Fruit fly (Drosophila melanogaster) whole organism, embryonic: ENCODE data around the gene BomBc3.

Experiments
- Bteb2 ChIP-seq: fragments of 200-800 bp; sonication (Bioruptor generic); optimal IDR thresholded peaks from 2 replicates; lab custom pipeline; 2016; ENCODE audit warnings: missing biosample characterization, missing genetic modification characterization
- C15 ChIP-seq: fragments of 200-800 bp; sonication (Bioruptor generic); IDR thresholded peaks from 3 replicates; pipeline ENCODE4 v1.3.6; 2022; ENCODE audit warnings: missing biosample characterization, missing genetic modification characterization
- CG1024 ChIP-seq: fragments of 200-800 bp; sonication (Bioruptor generic); IDR thresholded peaks from 2 replicates; pipeline ENCODE4 v1.3.6; 2022; ENCODE audit warnings: missing biosample characterization, missing genetic modification characterization
- CG11398 ChIP-seq: fragments of 200-800 bp; sonication (Bioruptor generic); optimal IDR thresholded peaks from 2 replicates; lab custom pipeline; 2016; ENCODE audit warnings: missing biosample characterization, missing genetic modification characterization
- CG11456 ChIP-seq: fragments of 200-800 bp; sonication (Bioruptor generic); IDR thresholded peaks from 3 replicates; pipeline ENCODE4 v1.3.6; 2022; ENCODE audit warnings: missing biosample characterization, missing genetic modification characterization
- CG11560 ChIP-seq: fragments of 200-800 bp; sonication (Bioruptor generic); IDR thresholded peaks from 3 replicates; pipeline ENCODE4 v1.3.6; 2022; ENCODE audit warnings: missing biosample characterization, missing genetic modification characterization
- CG11723 ChIP-seq: fragments of 200-800 bp; sonication (Bioruptor generic); optimal IDR thresholded peaks from 2 replicates; lab custom pipeline; 2017; ENCODE audit warnings: missing biosample characterization, mild to moderate bottlenecking, missing genetic modification characterization
- CG1233 ChIP-seq: fragments of 200-800 bp; sonication (Bioruptor generic); optimal IDR thresholded peaks from 4 replicates; lab custom pipeline; 2018; ENCODE audit warnings: missing biosample characterization, mild to moderate bottlenecking, missing genetic modification characterization
- CG12744 ChIP-seq: fragments of 200-800 bp; sonication (Bioruptor generic); optimal IDR thresholded peaks from 2 replicates; lab custom pipeline; 2016; ENCODE audit warnings: missing biosample characterization, missing genetic modification characterization
- CG13424 ChIP-seq: fragments of 200-800 bp; sonication (Bioruptor generic); optimal IDR thresholded peaks from 2 replicates; lab custom pipeline; 2019; ENCODE audit warnings: missing biosample characterization, mild to moderate bottlenecking, missing genetic modification characterization, moderate library complexity
- CG14710 ChIP-seq: fragments of 200-800 bp; sonication (Bioruptor generic); optimal IDR thresholded peaks from 3 replicates; lab custom pipeline; 2019; ENCODE audit warnings: missing biosample characterization, mild to moderate bottlenecking, missing genetic modification characterization, moderate library complexity
- CG14965 ChIP-seq: fragments of 200-800 bp; sonication (Bioruptor generic); optimal IDR thresholded peaks from 2 replicates; lab custom pipeline; 2016; ENCODE audit warnings: missing biosample characterization, missing genetic modification characterization, borderline replicate concordance
- CG16815 ChIP-seq: fragments of 200-800 bp; sonication (Bioruptor generic); optimal IDR thresholded peaks from 3 replicates; lab custom pipeline; 2017; ENCODE audit warnings: missing biosample characterization, mild to moderate bottlenecking, missing genetic modification characterization
- CG17328 ChIP-seq: fragments of 200-800 bp; sonication (Bioruptor generic); IDR thresholded peaks from 2 replicates; pipeline ENCODE4 v1.3.6; 2022; ENCODE audit warnings: missing biosample characterization, missing genetic modification characterization
- CG17385 ChIP-seq: fragments of 200-800 bp; sonication (Bioruptor generic); optimal IDR thresholded peaks from 3 replicates; lab custom pipeline; 2018; ENCODE audit warnings: missing biosample characterization, mild to moderate bottlenecking, missing genetic modification characterization
- CG18262 ChIP-seq: fragments of 200-800 bp; optimal IDR thresholded peaks from 3 replicates; lab custom pipeline; 2019; ENCODE audit warnings: missing biosample characterization, mild to moderate bottlenecking, missing genetic modification characterization, moderate library complexity
- CG18476 ChIP-seq: fragments of 200-800 bp; sonication (Bioruptor generic); optimal IDR thresholded peaks from 2 replicates; lab custom pipeline; 2016; ENCODE audit warnings: missing biosample characterization, mild to moderate bottlenecking, missing genetic modification characterization
- CG2120 ChIP-seq: fragments of 200-800 bp; sonication (Bioruptor generic); optimal IDR thresholded peaks from 3 replicates; lab custom pipeline; 2016; ENCODE audit warnings: missing biosample characterization, missing genetic modification characterization
- CG2889 ChIP-seq: fragments of 200-800 bp; sonication (Bioruptor generic); IDR thresholded peaks from 3 replicates; pipeline ENCODE4 v1.3.6; 2022; ENCODE audit warnings: missing biosample characterization, missing genetic modification characterization
- CG3407 ChIP-seq: fragments of 200-800 bp; sonication (Bioruptor generic); optimal IDR thresholded peaks from 2 replicates; lab custom pipeline; 2018; ENCODE audit warnings: missing biosample characterization, mild to moderate bottlenecking, missing genetic modification characterization
- CG4820 ChIP-seq: fragments of 200-800 bp; sonication (Bioruptor generic); optimal IDR thresholded peaks from 3 replicates; lab custom pipeline; 2016; ENCODE audit warnings: missing biosample characterization, missing genetic modification characterization
- CG6175 ChIP-seq: fragments of 200-800 bp; sonication (Bioruptor generic); IDR thresholded peaks from 3 replicates; pipeline ENCODE4 v1.3.6; 2022; ENCODE audit warnings: missing biosample characterization, missing genetic modification characterization
- CG8359 ChIP-seq: fragments of 200-800 bp; sonication (Bioruptor generic); optimal IDR thresholded peaks from 2 replicates; lab custom pipeline; 2017; ENCODE audit warnings: missing biosample characterization, mild to moderate bottlenecking, missing genetic modification characterization, borderline replicate concordance
- Camta ChIP-seq: fragments of 200-800 bp; sonication (Bioruptor generic); optimal IDR thresholded peaks from 2 replicates; lab custom pipeline; 2016; ENCODE audit warnings: missing biosample characterization, missing genetic modification characterization
- Dip3 ChIP-seq: fragments of 200-800 bp; sonication (Bioruptor generic); optimal IDR thresholded peaks from 3 replicates; lab custom pipeline; 2016; ENCODE audit warnings: missing biosample characterization, missing genetic modification characterization
- E2f2 ChIP-seq: fragments of 200-800 bp; sonication (Bioruptor generic); IDR thresholded peaks from 2 replicates; pipeline ENCODE4 v1.3.6; 2022; ENCODE audit warnings: missing biosample characterization, missing genetic modification characterization
- Eip74EF ChIP-seq, 2 experiments: fragments of 200-800 bp in 1 of 2; fragments of >200 bp in 1 of 2; sonication (Bioruptor generic) in 1 of 2; optimal IDR thresholded peaks; 2 replicates each; lab custom pipeline; 2017 to 2019; ENCODE audit warnings: missing biosample characterization in 2 of 2, missing genetic modification characterization in 2 of 2, mild to moderate bottlenecking in 1 of 2, moderate library complexity in 1 of 2
- Gug ChIP-seq: fragments of 200-800 bp; sonication (Bioruptor generic); IDR thresholded peaks from 4 replicates; pipeline ENCODE4 v1.3.6; 2022; ENCODE audit warnings: missing biosample characterization, missing genetic modification characterization
- HmgD ChIP-seq: fragments of 200-800 bp; sonication (Bioruptor generic); optimal IDR thresholded peaks from 3 replicates; lab custom pipeline; 2016; ENCODE audit warnings: missing biosample characterization, missing genetic modification characterization
- Hr3 ChIP-seq: fragments of 200-800 bp; sonication (Bioruptor generic); optimal IDR thresholded peaks from 3 replicates; lab custom pipeline; 2016; ENCODE audit warnings: missing biosample characterization, missing genetic modification characterization
- NC2β ChIP-seq: fragments of 200-800 bp; sonication (Bioruptor generic); optimal IDR thresholded peaks from 2 replicates; lab custom pipeline; 2016; ENCODE audit warnings: missing biosample characterization, missing genetic modification characterization
- NfI ChIP-seq: fragments of 200-800 bp; sonication (Bioruptor generic); optimal IDR thresholded peaks from 3 replicates; lab custom pipeline; 2018; ENCODE audit warnings: missing biosample characterization, mild to moderate bottlenecking, missing genetic modification characterization, moderate library complexity
- Oaz ChIP-seq: fragments of 200-800 bp; sonication (Bioruptor generic); IDR thresholded peaks from 2 replicates; pipeline ENCODE4 v1.3.6; 2022; ENCODE audit warnings: missing biosample characterization, missing genetic modification characterization
- Sry-β ChIP-seq: fragments of 200-800 bp; sonication (Bioruptor generic); optimal IDR thresholded peaks from 2 replicates; lab custom pipeline; 2018; ENCODE audit warnings: missing biosample characterization, mild to moderate bottlenecking, missing genetic modification characterization, moderate library complexity
- Stat92E ChIP-seq, 3 experiments: fragments of >200 bp in 2 of 3; fragments of 200-800 bp in 1 of 3; sonication (Bioruptor generic) in 1 of 3; optimal IDR thresholded peaks; 2 replicates each; lab custom pipeline; 2017 to 2019; ENCODE audit warnings: missing biosample characterization in 3 of 3, missing genetic modification characterization in 3 of 3, mild to moderate bottlenecking in 1 of 3, moderate library complexity in 1 of 3
- aop ChIP-seq: fragments of 200-800 bp; sonication (Bioruptor generic); IDR thresholded peaks from 2 replicates; pipeline ENCODE4 v1.3.6; 2022; ENCODE audit warnings: missing biosample characterization, missing genetic modification characterization
- chif ChIP-seq, 2 experiments: fragments of 200-800 bp; sonication (Bioruptor generic); optimal IDR thresholded peaks; 3 replicates each; lab custom pipeline; 2016; ENCODE audit warnings: missing biosample characterization in 2 of 2, missing genetic modification characterization in 2 of 2
- cwo ChIP-seq: fragments of 200-800 bp; sonication (Bioruptor generic); optimal IDR thresholded peaks from 3 replicates; lab custom pipeline; 2017; ENCODE audit warnings: missing biosample characterization, missing genetic modification characterization, mild to moderate bottlenecking, moderate library complexity, missing genetic modification reagents
- danr ChIP-seq: fragments of 200-800 bp; sonication (Bioruptor generic); IDR thresholded peaks from 2 replicates; pipeline ENCODE4 v1.3.6; 2022; ENCODE audit warnings: missing biosample characterization, missing genetic modification characterization
- dmrt99B ChIP-seq: fragments of 200-800 bp; sonication (Bioruptor generic); optimal IDR thresholded peaks from 2 replicates; lab custom pipeline; 2018; ENCODE audit warnings: missing biosample characterization, mild to moderate bottlenecking, missing genetic modification characterization, moderate library complexity
- en ChIP-seq: fragments of 200-800 bp; sonication (Bioruptor generic); optimal IDR thresholded peaks from 2 replicates; lab custom pipeline; 2016; ENCODE audit warnings: missing biosample characterization, missing genetic modification characterization
- eve ChIP-seq, 2 experiments: fragments of >200 bp; optimal IDR thresholded peaks; 2 replicates each; lab custom pipeline; 2017; ENCODE audit warnings: missing biosample characterization in 2 of 2, missing genetic modification characterization in 2 of 2
- ftz-f1 ChIP-seq: fragments of 200-800 bp; sonication (Bioruptor generic); optimal IDR thresholded peaks from 2 replicates; lab custom pipeline; 2016; ENCODE audit warnings: missing biosample characterization, missing genetic modification characterization
- lbe ChIP-seq: fragments of 200-800 bp; sonication (Bioruptor generic); optimal IDR thresholded peaks from 2 replicates; lab custom pipeline; 2016; ENCODE audit warnings: missing biosample characterization, mild to moderate bottlenecking, missing genetic modification characterization
- onecut ChIP-seq: fragments of 200-800 bp; sonication (Bioruptor generic); IDR thresholded peaks from 2 replicates; pipeline ENCODE4 v1.3.6; 2022; ENCODE audit warnings: missing biosample characterization, missing genetic modification characterization
- sisA ChIP-seq: fragments of 200-800 bp; sonication (Bioruptor generic); IDR thresholded peaks from 2 replicates; pipeline ENCODE4 v1.3.6; 2022; ENCODE audit warnings: missing biosample characterization, missing genetic modification characterization
- sqz ChIP-seq: fragments of 200-800 bp; sonication (Bioruptor generic); optimal IDR thresholded peaks from 3 replicates; lab custom pipeline; 2018; ENCODE audit warnings: missing biosample characterization, mild to moderate bottlenecking, missing genetic modification characterization
- stwl ChIP-seq: fragments of 200-800 bp; sonication (Bioruptor generic); optimal IDR thresholded peaks from 3 replicates; lab custom pipeline; 2018; ENCODE audit warnings: missing biosample characterization, mild to moderate bottlenecking, missing genetic modification characterization, moderate library complexity
- toy ChIP-seq: fragments of 200-800 bp; sonication (Bioruptor generic); IDR thresholded peaks from 2 replicates; pipeline ENCODE4 v1.3.6; 2022; ENCODE audit warnings: missing biosample characterization, missing genetic modification characterization

BomBc3 gene

DNA sequence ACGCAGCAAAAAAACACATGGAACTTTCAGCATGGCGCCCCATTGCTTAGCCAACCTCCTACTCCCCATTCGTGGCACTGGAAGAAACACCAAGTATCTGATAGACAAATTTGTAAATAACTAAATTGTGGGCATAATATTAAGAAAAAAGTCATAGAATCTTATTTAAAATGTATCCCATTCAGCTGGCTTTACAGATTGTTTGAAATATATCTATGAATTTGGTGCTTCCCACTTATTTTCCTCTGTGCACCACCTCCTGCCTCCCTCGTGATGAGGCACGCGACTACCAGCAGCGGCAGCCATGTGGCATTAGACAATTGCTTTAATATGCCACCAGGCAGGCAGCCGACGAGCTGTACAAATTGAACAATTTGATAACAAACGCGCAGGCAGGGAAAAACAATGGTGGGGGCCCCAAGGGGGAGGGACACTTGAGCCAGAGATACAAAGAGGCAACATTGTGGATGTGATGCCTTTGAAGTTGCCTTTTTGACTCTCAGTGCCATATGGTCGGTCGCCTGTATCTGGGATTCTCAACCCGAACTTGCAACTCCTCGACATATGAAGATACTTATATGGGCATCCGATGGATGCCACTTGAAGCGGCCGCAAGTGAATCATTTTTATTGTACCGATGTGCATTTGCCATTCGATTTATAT is 37.6 kb upstream of the BomBc3 start (continued):
- TF ChIP-seq eve (GFP tag; optimal IDR thresholded peaks at IDR 0.05; lab: Kevin White, UChicago) (peak in 1 of 2 experiments; percentile 72), Bteb2 (GFP tag; lab: Kevin White, UChicago) (peak; percentile 77), ftz-f1 (GFP tag; lab: Kevin White, UChicago) (peak; percentile 10), CG16815 (GFP tag; lab: Kevin White, UChicago) (peak; percentile 65), Camta (GFP tag; lab: Kevin White, UChicago) (peak; percentile 69), CG1024 (GFP tag; lab: Robert Waterston, UW) (peak; percentile 51), NC2β (GFP tag; lab: Kevin White, UChicago) (peak; percentile 59), CG11723 (GFP tag; lab: Kevin White, UChicago) (peak; percentile 63), lbe (GFP tag; lab: Kevin White, UChicago) (no peak), dmrt99B (tag; lab: Kevin White, UChicago) (peak; percentile 87), aop (GFP tag; lab: Robert Waterston, UW) (no peak), chif (GFP tag; optimal IDR thresholded peaks at IDR 0.05; lab: Kevin White, UChicago) (peak; percentile 78 to 80), NfI (peak; percentile 72), CG18476 (GFP tag; lab: Kevin White, UChicago) (peak; percentile 60), CG13424 (tag; lab: Kevin White, UChicago) (peak; percentile 83), CG12744 (peak; percentile 29), CG11398 (GFP tag; lab: Kevin White, UChicago) (peak; percentile 64), CG1233 (GFP tag; lab: Kevin White, UChicago) (peak; percentile 74), onecut (GFP tag; lab: Robert Waterston, UW) (peak; percentile 75), sisA (GFP tag; lab: Robert Waterston, UW) (peak; percentile 87), CG8359 (GFP tag; lab: Kevin White, UChicago) (peak; percentile 34), CG14965 (peak; percentile 32), CG6175 (GFP tag; lab: Robert Waterston, UW) (peak; percentile 57; the same call in 1 of the 3 replicates), HmgD (peak; percentile 22), CG17328 (peak; percentile 75), Eip74EF (GFP tag; optimal IDR thresholded peaks at IDR 0.05; lab: Kevin White, UChicago) (peak in 1 of 2 experiments; percentile 64), CG11560 (tag; lab: Robert Waterston, UW) (peak; percentile 36; the same call in 1 of the 3 replicates), CG11456 (GFP tag; lab: Robert Waterston, UW) (peak; percentile 72), C15 (GFP tag; lab: Robert Waterston, UW) (peak; percentile 57; the same call in 2 of the 3 replicates), Gug (GFP tag; lab: Robert Waterston, UW) (peak; percentile 70), stwl (tag; lab: Kevin White, UChicago) (no peak), danr (GFP tag; lab: Robert Waterston, UW) (peak; percentile 59; the same call in 1 of the 2 replicates), Sry-β (GFP tag; lab: Kevin White, UChicago) (no peak), E2f2 (peak; percentile 56), cwo (GFP tag; lab: Kevin White, UChicago) (peak; percentile 96), CG14710 (tag; lab: Kevin White, UChicago) (peak; percentile 62), CG4820 (GFP tag; lab: Kevin White, UChicago) (peak; percentile 63), Oaz (GFP tag; lab: Robert Waterston, UW) (peak; percentile 64), Dip3 (peak; percentile 42), Hr3 (GFP tag; lab: Kevin White, UChicago) (peak; percentile 76), toy (0 out of 2 replicates have a peak, but pooled peaks have one; percentile 28), CG17385 (GFP tag; lab: Kevin White, UChicago) (peak; percentile 79), sqz (peak; percentile 9), CG2120 (peak; percentile 83), Stat92E (GFP tag; optimal IDR thresholded peaks at IDR 0.05; lab: Kevin White, UChicago) (no peak), en (GFP tag; lab: Kevin White, UChicago) (peak; percentile 59), CG2889 (GFP tag; lab: Robert Waterston, UW) (peak; percentile 46; the same call in 2 of the 3 replicates), CG3407 (GFP tag; lab: Kevin White, UChicago) (peak; percentile 76), CG18262 (tag; lab: Kevin White, UChicago) (peak; percentile 82)
